Fruit fly (Drosophila melanogaster): ENCODE results near the gene CG3609.
A peak's percentile ranks its signal among the peaks of the same experiment; 100 is the strongest.

CG3609 gene

dm6 chr2L:2363626-2364147 lies 10.7 kb downstream of the CG3609 start (continued):
- TF ChIP-seq trem (tag; optimal IDR thresholded peaks at IDR 0.05) = peak; percentile 88
- peak; percentile 92 for TF ChIP-seq CG15601 (tag; optimal IDR thresholded peaks at IDR 0.05)
- peak; percentile 82 for TF ChIP-seq CG14441 (GFP tag; IDR thresholded peaks at IDR 0.05)
- TF ChIP-seq CG12659 (GFP tag; optimal IDR thresholded peaks at IDR 0.05) = peak; percentile 90
- TF ChIP-seq fd102C (GFP tag; optimal IDR thresholded peaks at IDR 0.05) = no peak
- TF ChIP-seq CG11456 (GFP tag; IDR thresholded peaks at IDR 0.05) = peak; percentile 76; the same call in 2 of the 3 replicates
- peak; percentile 88 for TF ChIP-seq CG18476 (GFP tag; optimal IDR thresholded peaks at IDR 0.05)
- TF ChIP-seq chinmo (GFP tag; IDR thresholded peaks at IDR 0.05; ENCODE audit: partially characterized antibody) = no peak
- TF ChIP-seq CG13424 (tag; optimal IDR thresholded peaks at IDR 0.05) = peak; percentile 94
- TF ChIP-seq CG18011 (GFP tag; optimal IDR thresholded peaks at IDR 0.05) = peak; percentile 47
- TF ChIP-seq NFAT (GFP tag; IDR thresholded peaks at IDR 0.05) = peak; percentile 64
- peak; percentile 40 for TF ChIP-seq slp2 (GFP tag; optimal IDR thresholded peaks at IDR 0.05)
- peak; percentile 75 for TF ChIP-seq Nf-YC (tag; optimal IDR thresholded peaks at IDR 0.05)
- peak; percentile 25 for TF ChIP-seq sima (GFP tag; optimal IDR thresholded peaks at IDR 0.05)
- peak; percentile 82 for TF ChIP-seq CG18764 (GFP tag; optimal IDR thresholded peaks at IDR 0.05)
- TF ChIP-seq Kr (GFP tag; optimal IDR thresholded peaks at IDR 0.05) = peak; percentile 43
- peak; percentile 37 for TF ChIP-seq chn (GFP tag; optimal IDR thresholded peaks at IDR 0.05)
- no peak for TF ChIP-seq br (optimal IDR thresholded peaks at IDR 0.05)
- TF ChIP-seq ems (GFP tag; optimal IDR thresholded peaks at IDR 0.05) = peak; percentile 68
- peak; percentile 58 for TF ChIP-seq CG3838 (GFP tag; optimal IDR thresholded peaks at IDR 0.05)
- 0 out of 2 replicates have a peak, but pooled peaks have one; percentile 28 for TF ChIP-seq sim (GFP tag; IDR thresholded peaks at IDR 0.05)
- TF ChIP-seq zfh2 (GFP tag; optimal IDR thresholded peaks at IDR 0.05) = peak; percentile 16
- TF ChIP-seq CG4730 (GFP tag; IDR thresholded peaks at IDR 0.05) = peak; percentile 67
- TF ChIP-seq CG2875 (GFP tag; optimal IDR thresholded peaks at IDR 0.05) = peak; percentile 88
- peak; percentile 91 for TF ChIP-seq Meics (GFP tag; optimal IDR thresholded peaks at IDR 0.05)
- peak; percentile 47; the same call in 1 of the 2 replicates for TF ChIP-seq ttk (GFP tag; IDR thresholded peaks at IDR 0.05)
- peak; percentile 63 for TF ChIP-seq exex (tag; optimal IDR thresholded peaks at IDR 0.05)
- no peak for TF ChIP-seq usp (GFP tag; optimal IDR thresholded peaks at IDR 0.05)
- TF ChIP-seq CG14710 (tag; optimal IDR thresholded peaks at IDR 0.05) = peak; percentile 89
- TF ChIP-seq CG11085 (GFP tag; IDR thresholded peaks at IDR 0.05) = peak; percentile 50; the same call in 1 of the 2 replicates
- TF ChIP-seq Bteb2 (GFP tag; optimal IDR thresholded peaks at IDR 0.05) = peak; percentile 76
- TF ChIP-seq Asciz (GFP tag; optimal IDR thresholded peaks at IDR 0.05) = peak; percentile 94
- TF ChIP-seq Hmr (GFP tag; optimal IDR thresholded peaks at IDR 0.05) = peak; percentile 90
- TF ChIP-seq org-1 (GFP tag; optimal IDR thresholded peaks at IDR 0.05) = peak; percentile 77
- TF ChIP-seq gem (tag; optimal IDR thresholded peaks at IDR 0.05) = peak; percentile 93
- TF ChIP-seq CG7839 (tag; optimal IDR thresholded peaks at IDR 0.05) = peak; percentile 95
- TF ChIP-seq Opbp (GFP tag; IDR thresholded peaks at IDR 0.05; ENCODE audit: partially characterized antibody) = no peak
- TF ChIP-seq CG5953 (GFP tag; IDR thresholded peaks at IDR 0.05) = 0 out of 2 replicates have a peak, but pooled peaks have one; percentile 49
- TF ChIP-seq tup (GFP tag; optimal IDR thresholded peaks at IDR 0.05) = peak; percentile 72
- peak; percentile 90 for TF ChIP-seq NfI (GFP tag; optimal IDR thresholded peaks at IDR 0.05)
- peak; percentile 83 for TF ChIP-seq Aef1 (GFP tag; IDR thresholded peaks at IDR 0.05)
- TF ChIP-seq fu2 (GFP tag; optimal IDR thresholded peaks at IDR 0.05) = no peak
- peak; percentile 94 for TF ChIP-seq CG17568 (GFP tag; optimal IDR thresholded peaks at IDR 0.05)
- TF ChIP-seq dmrt99B (tag; optimal IDR thresholded peaks at IDR 0.05) = peak; percentile 95
- TF ChIP-seq odd (GFP tag; optimal IDR thresholded peaks at IDR 0.05) = peak; percentile 84
- TF ChIP-seq CG34224 (GFP tag; IDR thresholded peaks at IDR 0.05; ENCODE audit: partially characterized antibody) = no peak
- TF ChIP-seq ATbp (GFP tag; optimal IDR thresholded peaks at IDR 0.05) = peak; percentile 80
- no peak for TF ChIP-seq hth (optimal IDR thresholded peaks at IDR 0.05)
- peak; percentile 52; the same call in 1 of the 2 replicates for TF ChIP-seq ro (GFP tag; IDR thresholded peaks at IDR 0.05)
- peak; percentile 64 for TF ChIP-seq bab2 (GFP tag; optimal IDR thresholded peaks at IDR 0.05)
